Fruit fly (Drosophila melanogaster): ENCODE results near the gene CG12985.

The CG12985 gene

DNA sequence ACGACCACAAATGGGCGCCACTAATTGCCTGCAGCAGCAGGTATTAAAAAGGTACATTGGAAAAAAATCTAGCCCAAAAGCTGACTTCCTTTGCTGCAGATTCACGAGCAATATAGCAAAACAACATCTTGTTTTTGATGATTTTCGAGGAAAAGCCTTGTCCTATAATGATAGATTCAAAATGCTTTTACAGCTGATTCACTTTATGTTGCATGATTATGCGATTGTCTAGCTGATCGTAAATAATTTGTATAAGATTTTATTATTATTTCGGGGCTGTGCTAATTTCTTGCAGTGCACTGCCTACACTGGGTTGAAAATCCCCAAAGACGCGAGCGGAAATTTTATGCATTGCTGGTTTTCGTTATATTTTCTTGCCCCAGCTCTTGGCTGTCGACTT, 31.0 kb downstream of the CG12985 start (continued):
- TF ChIP-seq seq (GFP tag; IDR thresholded peaks at IDR 0.05), result no peak
- no peak for TF ChIP-seq ham (GFP tag; IDR thresholded peaks at IDR 0.05)
- TF ChIP-seq Oli (tag; optimal IDR thresholded peaks at IDR 0.05), result peak; percentile 10
- TF ChIP-seq sens (GFP tag), result peak; percentile 27
- peak; percentile 27; the same call in 1 of the 2 replicates for TF ChIP-seq Xrp1 (GFP tag; IDR thresholded peaks at IDR 0.05)
- peak; percentile 2 for TF ChIP-seq Ets65A (GFP tag)
- TF ChIP-seq nmo (GFP tag; optimal IDR thresholded peaks at IDR 0.05), result peak; percentile 20
- peak; percentile 21 for TF ChIP-seq phol (tag; optimal IDR thresholded peaks at IDR 0.05)
- TF ChIP-seq fu2 (GFP tag; optimal IDR thresholded peaks at IDR 0.05), result no peak
- peak; percentile 30 for TF ChIP-seq CG2678 (tag; optimal IDR thresholded peaks at IDR 0.05)
- TF ChIP-seq Hr51 (GFP tag; optimal IDR thresholded peaks at IDR 0.05), result peak in 1 of 2 experiments; percentile 17
- peak; percentile 20 for TF ChIP-seq CG18262 (tag; optimal IDR thresholded peaks at IDR 0.05)
- TF ChIP-seq Drgx (GFP tag; IDR thresholded peaks at IDR 0.05), result peak; percentile 52; the same call in 1 of the 2 replicates
- TF ChIP-seq gem (tag; optimal IDR thresholded peaks at IDR 0.05), result peak; percentile 36
- TF ChIP-seq abd-A (tag; optimal IDR thresholded peaks at IDR 0.05), result no peak
- TF ChIP-seq CG15269 (tag; optimal IDR thresholded peaks at IDR 0.05), result peak; percentile 22
- peak; percentile 50 for TF ChIP-seq CG11504 (tag; optimal IDR thresholded peaks at IDR 0.05)
- TF ChIP-seq dmrt99B (tag; optimal IDR thresholded peaks at IDR 0.05), result peak; percentile 50
- peak; percentile 23 for TF ChIP-seq CG10979 (tag; optimal IDR thresholded peaks at IDR 0.05)
- peak; percentile 8 for TF ChIP-seq fd96Cb (tag; optimal IDR thresholded peaks at IDR 0.05)
- no peak for TF ChIP-seq CG9437 (GFP tag; optimal IDR thresholded peaks at IDR 0.05)
- peak; percentile 5 for TF ChIP-seq CG13424 (tag; optimal IDR thresholded peaks at IDR 0.05)
- TF ChIP-seq Abd-B (GFP tag; optimal IDR thresholded peaks at IDR 0.05), result peak; percentile 13
- 0 out of 2 replicates have a peak, but pooled peaks have one; percentile 22 for TF ChIP-seq CG31441 (GFP tag; IDR thresholded peaks at IDR 0.05)
- no peak for TF ChIP-seq CG33213 (GFP tag; optimal IDR thresholded peaks at IDR 0.05)
- TF ChIP-seq CG17359 (tag; optimal IDR thresholded peaks at IDR 0.05), result peak; percentile 25

DNA sequence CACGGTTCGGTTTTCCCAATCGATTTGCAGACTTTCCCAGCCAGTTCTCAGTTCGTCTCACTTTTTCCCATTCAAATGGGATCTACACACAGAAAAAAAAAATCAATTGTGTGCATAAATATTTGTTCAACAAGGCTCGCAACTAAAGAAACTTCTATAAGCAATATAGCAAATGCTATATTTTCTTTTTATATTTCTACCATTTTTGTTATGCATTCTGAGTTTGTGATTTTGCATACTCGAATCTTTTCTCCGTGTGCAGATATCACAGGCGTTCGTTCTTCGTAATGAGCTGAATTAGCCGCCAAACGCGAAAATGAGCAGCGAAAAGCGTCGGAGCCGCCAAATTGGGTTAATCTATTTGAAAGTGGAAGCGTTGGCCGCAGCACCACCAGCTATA, 32.4 kb downstream of the CG12985 start:
- TF ChIP-seq row (GFP tag; IDR thresholded peaks at IDR 0.05) (peak; percentile 26; the same call in 2 of the 3 replicates), zfh1 (GFP tag; IDR thresholded peaks at IDR 0.05) (no peak), CG11695 (GFP tag; IDR thresholded peaks at IDR 0.05) (0 out of 3 replicates have a peak, but pooled peaks have one; percentile 15), tap (tag; optimal IDR thresholded peaks at IDR 0.05) (no peak), CG13775 (GFP tag; optimal IDR thresholded peaks at IDR 0.05) (no peak), CG11085 (GFP tag; IDR thresholded peaks at IDR 0.05) (no peak), dimm (GFP tag; IDR thresholded peaks at IDR 0.05) (no peak), CG8478 (optimal IDR thresholded peaks at IDR 0.05) (no peak), Taf1 (GFP tag; IDR thresholded peaks at IDR 0.05) (no peak), wek (GFP tag; optimal IDR thresholded peaks at IDR 0.05) (no peak), dysf (GFP tag; IDR thresholded peaks at IDR 0.05) (peak; percentile 11; the same call in 1 of the 3 replicates), pan (optimal IDR thresholded peaks at IDR 0.05) (no peak), pan (GFP tag; optimal IDR thresholded peaks at IDR 0.05 in 1 of 2, IDR thresholded peaks at IDR 0.05 in 1 of 2) (peak in 1 of 2 experiments; percentile 19), CG13287 (GFP tag; IDR thresholded peaks at IDR 0.05; ENCODE audit: partially characterized antibody) (no peak), crp (GFP tag; optimal IDR thresholded peaks at IDR 0.05) (no peak), so (GFP tag; IDR thresholded peaks at IDR 0.05) (no peak), bcd (GFP tag; optimal IDR thresholded peaks at IDR 0.05) (no peak), sqz (GFP tag; optimal IDR thresholded peaks at IDR 0.05) (no peak), CG16863 (GFP tag; optimal IDR thresholded peaks at IDR 0.05) (no peak), Ada2b (GFP tag; IDR thresholded peaks at IDR 0.05) (0 out of 2 replicates have a peak, but pooled peaks have one; percentile 22), CG17186 (GFP tag; optimal IDR thresholded peaks at IDR 0.05) (no peak), HmgD (GFP tag; optimal IDR thresholded peaks at IDR 0.05) (no peak), CG13296 (GFP tag; optimal IDR thresholded peaks at IDR 0.05) (no peak), dpn (GFP tag; optimal IDR thresholded peaks at IDR 0.05) (no peak), en (GFP tag; optimal IDR thresholded peaks at IDR 0.05) (no peak), PHDP (tag; optimal IDR thresholded peaks at IDR 0.05) (no peak)

Measured in whole organism, embryonic.